Worm (Caenorhabditis elegans): Measurements from ENCODE around the gene srt-4.

ce11 chrV:2573881-2574280 lies 3.8 kb upstream of the srt-4 start, which contains the start of gene nhr-290:
- TF ChIP-seq ama-1 (optimal IDR thresholded peaks at IDR 0.05) (no peak), snpc-4 (tag; optimal IDR thresholded peaks at IDR 0.05) (no peak), ztf-4 (tag; optimal IDR thresholded peaks at IDR 0.05) (no peak), pqm-1 (tag; optimal IDR thresholded peaks at IDR 0.05) (no peak), unc-62 (GFP tag; optimal IDR thresholded peaks at IDR 0.05) (no peak), elt-2 (tag; optimal IDR thresholded peaks at IDR 0.05) (no peak), nhr-11 (tag; optimal IDR thresholded peaks at IDR 0.05) (no peak), nhr-76 (tag; optimal IDR thresholded peaks at IDR 0.05) (no peak), mml-1 (tag; optimal IDR thresholded peaks at IDR 0.05) (no peak), egl-27 (tag; optimal IDR thresholded peaks at IDR 0.05) (no peak), skn-1 (tag; optimal IDR thresholded peaks at IDR 0.05) (no peak), nhr-28 (tag; optimal IDR thresholded peaks at IDR 0.05) (no peak)
